Fruit fly (Drosophila melanogaster): ENCODE results near the gene CG31465.
A peak's percentile ranks its signal among the peaks of the same experiment; 100 is the strongest.

Gene CG31465

dm6 chr3R:21854574-21855468, 25.8 kb upstream of the CG31465 start (continued):
- TF ChIP-seq psq (GFP tag; optimal IDR thresholded peaks at IDR 0.05) (peak; percentile 79), kah (GFP tag; optimal IDR thresholded peaks at IDR 0.05) (no peak)

dm6 chr3R:21855469-21855826, 25.2 kb upstream of the CG31465 start:
- TF ChIP-seq ara (GFP tag; IDR thresholded peaks at IDR 0.05) (peak; percentile 32; the same call in 1 of the 2 replicates), gro (GFP tag; optimal IDR thresholded peaks at IDR 0.05) (no peak), p53 (GFP tag; optimal IDR thresholded peaks at IDR 0.05) (no peak), Awh (GFP tag; IDR thresholded peaks at IDR 0.05) (peak; percentile 63; the same call in 1 of the 2 replicates), CG31441 (GFP tag; IDR thresholded peaks at IDR 0.05) (no peak), Dbx (GFP tag; IDR thresholded peaks at IDR 0.05) (0 out of 3 replicates have a peak, but pooled peaks have one; percentile 15), Abd-B (GFP tag; optimal IDR thresholded peaks at IDR 0.05) (no peak), lola (GFP tag; optimal IDR thresholded peaks at IDR 0.05) (no peak), HLH3B (GFP tag; IDR thresholded peaks at IDR 0.05) (0 out of 2 replicates have a peak, but pooled peaks have one; percentile 9), gsb (GFP tag; IDR thresholded peaks at IDR 0.05) (no peak), Adf1 (GFP tag; IDR thresholded peaks at IDR 0.05) (no peak), MESR4 (GFP tag; optimal IDR thresholded peaks at IDR 0.05) (no peak), fd64A (GFP tag; optimal IDR thresholded peaks at IDR 0.05) (no peak), CG8388 (GFP tag; optimal IDR thresholded peaks at IDR 0.05) (no peak), Drgx (GFP tag; IDR thresholded peaks at IDR 0.05) (no peak), mld (GFP tag; IDR thresholded peaks at IDR 0.05; ENCODE audit: partially characterized antibody) (0 out of 3 replicates have a peak, but pooled peaks have one; percentile 29), pb (GFP tag; optimal IDR thresholded peaks at IDR 0.05) (no peak), sim (GFP tag; IDR thresholded peaks at IDR 0.05) (peak; percentile 20; the same call in 1 of the 2 replicates), Asciz (GFP tag; optimal IDR thresholded peaks at IDR 0.05) (no peak), CG3847 (GFP tag; IDR thresholded peaks at IDR 0.05) (0 out of 2 replicates have a peak, but pooled peaks have one; percentile 4), chinmo (GFP tag; IDR thresholded peaks at IDR 0.05; ENCODE audit: partially characterized antibody) (no peak), H15 (GFP tag; IDR thresholded peaks at IDR 0.05) (no peak), E2f2 (GFP tag; IDR thresholded peaks at IDR 0.05) (no peak), CG1792 (GFP tag; optimal IDR thresholded peaks at IDR 0.05) (no peak), Ravus (GFP tag; IDR thresholded peaks at IDR 0.05) (no peak), pita (GFP tag; optimal IDR thresholded peaks at IDR 0.05) (no peak), Bdp1 (GFP tag; optimal IDR thresholded peaks at IDR 0.05) (peak; percentile 12), ssp (GFP tag; IDR thresholded peaks at IDR 0.05) (no peak), lilli (GFP tag; optimal IDR thresholded peaks at IDR 0.05) (no peak), ac (GFP tag; optimal IDR thresholded peaks at IDR 0.05) (peak; percentile 13), tgo (GFP tag; IDR thresholded peaks at IDR 0.05) (no peak), Opbp (GFP tag; IDR thresholded peaks at IDR 0.05; ENCODE audit: partially characterized antibody) (peak; percentile 33; the same call in 1 of the 3 replicates), tx (GFP tag; optimal IDR thresholded peaks at IDR 0.05) (no peak), CG17829 (tag; optimal IDR thresholded peaks at IDR 0.05) (no peak), ci (GFP tag; IDR thresholded peaks at IDR 0.05) (peak; percentile 62; the same call in 1 of the 3 replicates), CG11093 (GFP tag; IDR thresholded peaks at IDR 0.05) (0 out of 3 replicates have a peak, but pooled peaks have one; percentile 34), dan (GFP tag; IDR thresholded peaks at IDR 0.05) (no peak), Elba2 (GFP tag; optimal IDR thresholded peaks at IDR 0.05) (no peak), br (optimal IDR thresholded peaks at IDR 0.05) (no peak), CG6654 (GFP tag; optimal IDR thresholded peaks at IDR 0.05) (no peak), Doc2 (GFP tag; IDR thresholded peaks at IDR 0.05) (no peak), prd (optimal IDR thresholded peaks at IDR 0.05) (no peak), prd (GFP tag; IDR thresholded peaks at IDR 0.05) (0 out of 3 replicates have a peak, but pooled peaks have one; percentile 6), sob (GFP tag; IDR thresholded peaks at IDR 0.05) (peak; percentile 35; the same call in 1 of the 2 replicates), repo (GFP tag; optimal IDR thresholded peaks at IDR 0.05) (peak; percentile 18), CG10321 (GFP tag; IDR thresholded peaks at IDR 0.05) (0 out of 2 replicates have a peak, but pooled peaks have one; percentile 24)
